Worm (Caenorhabditis elegans): ENCODE measurements around the gene H23L24.4.

DNA sequence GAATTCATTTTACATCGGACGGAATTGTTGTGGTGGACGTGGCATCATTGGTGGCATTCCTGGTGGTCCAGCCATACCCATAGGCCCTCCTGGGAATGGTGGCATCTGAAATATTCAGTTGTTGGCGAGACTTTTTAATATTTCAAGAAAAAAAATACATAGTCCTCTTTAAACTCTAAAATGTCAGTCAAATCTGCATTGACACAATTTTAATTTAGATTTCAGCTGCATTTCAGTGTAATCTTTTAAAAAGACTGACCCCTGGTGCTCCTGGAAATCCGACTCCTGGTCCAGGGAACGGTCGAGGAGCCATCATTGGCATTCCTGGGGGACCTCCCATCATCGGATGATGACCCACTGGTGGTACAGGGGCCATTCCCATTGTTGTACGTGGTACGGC is 18.4 kb downstream of the H23L24.4 start:
- TF ChIP-seq fos-1 (tag; optimal IDR thresholded peaks at IDR 0.05) (no peak), nhr-77 (tag; optimal IDR thresholded peaks at IDR 0.05) (no peak), jun-1 (tag; optimal IDR thresholded peaks at IDR 0.05) (no peak), nhr-11 (tag; optimal IDR thresholded peaks at IDR 0.05) (no peak), tbx-2 (tag; optimal IDR thresholded peaks at IDR 0.05) (no peak), snpc-4 (tag; optimal IDR thresholded peaks at IDR 0.05) (no peak), elt-3 (tag; optimal IDR thresholded peaks at IDR 0.05) (no peak), skn-1 (tag; optimal IDR thresholded peaks at IDR 0.05) (no peak), nhr-67 (tag; optimal IDR thresholded peaks at IDR 0.05) (no peak)

Data from whole organism, L3 larva.